In the genomic region with DNA sequence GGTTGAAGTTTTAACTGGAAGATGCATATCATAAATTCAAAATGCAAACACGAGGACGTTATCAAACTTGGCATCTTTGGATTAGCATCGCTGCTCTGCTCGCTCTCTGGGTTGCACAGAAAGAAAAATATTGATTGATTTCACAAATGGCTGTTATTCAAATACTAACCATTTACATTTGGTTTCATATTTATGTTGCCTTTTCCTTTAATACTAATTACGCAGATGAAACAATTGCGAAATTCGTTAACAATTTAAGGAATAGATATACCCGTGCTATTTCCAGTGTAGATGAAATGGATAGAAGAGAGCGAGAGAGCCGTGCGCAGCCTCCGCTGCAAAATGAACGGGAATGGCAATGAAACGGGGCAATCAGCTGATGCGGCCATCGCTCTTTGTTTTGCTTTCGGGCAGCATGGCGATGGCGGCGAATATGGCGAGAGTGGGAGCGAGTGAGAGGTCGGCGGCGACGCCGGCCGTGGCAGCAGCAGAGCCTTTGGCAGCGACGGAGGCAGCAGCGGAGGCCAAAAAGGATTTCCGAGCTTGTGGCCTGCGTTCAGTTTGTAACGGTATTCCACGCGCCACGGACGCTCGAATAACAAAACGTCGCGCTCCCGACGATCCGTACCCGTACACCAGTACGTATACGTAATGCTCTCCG, we compare ENCODE assay signal across 5 fruit fly cellular contexts.
TF ChIP-seq lines count a peak whose summit lies in the region.

A gene (plus strand): TSS at position 568 of the 661 bp plus-strand sequence.

TF ChIP-seq in whole organism, adult, 20 proteins besides CTCF, POLR2A, EP300 and RAD21 (continued from another document):
- TF ChIP-seq Hr96 (GFP tag; optimal IDR thresholded peaks at IDR 0.05; lab: Kevin White, UChicago), result peak; percentile 84
- peak; percentile 4 for TF ChIP-seq Mnt (GFP tag; optimal IDR thresholded peaks at IDR 0.05; lab: Kevin White, UChicago)
- TF ChIP-seq CG11617 (GFP tag; optimal IDR thresholded peaks at IDR 0.05; lab: Kevin White, UChicago), result peak; percentile 74
- peak; percentile 22 for TF ChIP-seq CG1620 (GFP tag; optimal IDR thresholded peaks at IDR 0.05; lab: Kevin White, UChicago)
TF ChIP-seq in whole organism, adult: peak in this region for 19.

TF ChIP-seq in whole organism, embryonic, 481 proteins besides CTCF, POLR2A, EP300 and RAD21 (continued from another document and continues in another):
- TF ChIP-seq H2.0 (GFP tag; IDR thresholded peaks at IDR 0.05; lab: Robert Waterston, UW) (peak; percentile 94), Fer1 (GFP tag; optimal IDR thresholded peaks at IDR 0.05; lab: Kevin White, UChicago) (peak; percentile 96), lbe (GFP tag; optimal IDR thresholded peaks at IDR 0.05; lab: Kevin White, UChicago) (peak; percentile 54), Poxn (GFP tag; IDR thresholded peaks at IDR 0.05; lab: Robert Waterston, UW) (peak; percentile 81), CG10267 (tag; optimal IDR thresholded peaks at IDR 0.05; lab: Kevin White, UChicago) (peak; percentile 89), chn (GFP tag; optimal IDR thresholded peaks at IDR 0.05; lab: Kevin White, UChicago) (peak; percentile 91), slbo (GFP tag; IDR thresholded peaks at IDR 0.05; lab: Robert Waterston, UW) (peak; percentile 97), Mrtf (GFP tag; IDR thresholded peaks at IDR 0.05; lab: Robert Waterston, UW) (peak; percentile 96), Sox102F (GFP tag; optimal IDR thresholded peaks at IDR 0.05; lab: Kevin White, UChicago) (peak; percentile 98), Awh (GFP tag; IDR thresholded peaks at IDR 0.05; lab: Robert Waterston, UW) (peak; percentile 97), rib (GFP tag; IDR thresholded peaks at IDR 0.05; lab: Robert Waterston, UW) (peak; percentile 90), CG1603 (tag; optimal IDR thresholded peaks at IDR 0.05; lab: Kevin White, UChicago) (peak; percentile 98), CG12942 (GFP tag; optimal IDR thresholded peaks at IDR 0.05; lab: Kevin White, UChicago) (peak; percentile 93), D19A (tag; optimal IDR thresholded peaks at IDR 0.05; lab: Kevin White, UChicago) (peak; percentile 93), Dfd (GFP tag; optimal IDR thresholded peaks at IDR 0.05; lab: Kevin White, UChicago) (no peak), CG17385 (GFP tag; optimal IDR thresholded peaks at IDR 0.05; lab: Kevin White, UChicago) (peak; percentile 92), ems (GFP tag; optimal IDR thresholded peaks at IDR 0.05; lab: Kevin White, UChicago) (peak; percentile 94), klu (GFP tag; IDR thresholded peaks at IDR 0.05; lab: Robert Waterston, UW) (peak; percentile 89), CG13296 (GFP tag; optimal IDR thresholded peaks at IDR 0.05; lab: Kevin White, UChicago) (peak; percentile 93), CG30020 (tag; optimal IDR thresholded peaks at IDR 0.05; lab: Kevin White, UChicago) (peak; percentile 54), repo (GFP tag; optimal IDR thresholded peaks at IDR 0.05; lab: Kevin White, UChicago) (peak; percentile 95), CG11723 (GFP tag; optimal IDR thresholded peaks at IDR 0.05; lab: Kevin White, UChicago) (peak; percentile 81), trem (tag; optimal IDR thresholded peaks at IDR 0.05; lab: Kevin White, UChicago) (peak; percentile 89), cad (GFP tag; optimal IDR thresholded peaks at IDR 0.05; lab: Kevin White, UChicago) (no peak), CG13775 (GFP tag; optimal IDR thresholded peaks at IDR 0.05; lab: Kevin White, UChicago) (peak; percentile 87), Hsf (GFP tag; optimal IDR thresholded peaks at IDR 0.05; lab: Kevin White, UChicago) (peak; percentile 96), yki (optimal IDR thresholded peaks at IDR 0.05; lab: Kevin White, UChicago) (no peak), CG4404 (GFP tag; IDR thresholded peaks at IDR 0.05; lab: Robert Waterston, UW) (peak; percentile 86), jigr1 (GFP tag; IDR thresholded peaks at IDR 0.05; lab: Robert Waterston, UW) (peak; percentile 90), CG11504 (tag; optimal IDR thresholded peaks at IDR 0.05; lab: Kevin White, UChicago) (peak; percentile 96)

TF ChIP-seq in whole organism, prepupa, 60 proteins besides CTCF, POLR2A, EP300 and RAD21 (continued from another document and continues in another):
- TF ChIP-seq CG34406 (GFP tag; optimal IDR thresholded peaks at IDR 0.05; lab: Kevin White, UChicago) (peak; percentile 87), Met (GFP tag; optimal IDR thresholded peaks at IDR 0.05; lab: Kevin White, UChicago) (peak; percentile 84), Gug (GFP tag; IDR thresholded peaks at IDR 0.05; lab: Robert Waterston, UW) (peak; percentile 96), Sox15 (GFP tag; optimal IDR thresholded peaks at IDR 0.05; lab: Kevin White, UChicago) (peak; percentile 82), CG3919 (GFP tag; optimal IDR thresholded peaks at IDR 0.05; lab: Kevin White, UChicago) (peak; percentile 96), svp (GFP tag; lab: Kevin White, UChicago) (peak; percentile 94), CG6792 (GFP tag; optimal IDR thresholded peaks at IDR 0.05; lab: Kevin White, UChicago) (peak; percentile 88), topi (GFP tag; optimal IDR thresholded peaks at IDR 0.05; lab: Kevin White, UChicago) (peak; percentile 92), CG8632 (GFP tag; optimal IDR thresholded peaks at IDR 0.05; lab: Kevin White, UChicago) (peak; percentile 86), acj6 (GFP tag; optimal IDR thresholded peaks at IDR 0.05; lab: Kevin White, UChicago) (peak; percentile 92), CG10669 (GFP tag; optimal IDR thresholded peaks at IDR 0.05; lab: Kevin White, UChicago) (peak; percentile 94), eg (GFP tag; IDR thresholded peaks at IDR 0.05; lab: Robert Waterston, UW) (peak; percentile 97), salr (GFP tag; optimal IDR thresholded peaks at IDR 0.05; lab: Kevin White, UChicago) (peak; percentile 84 to 86), achi (GFP tag; optimal IDR thresholded peaks at IDR 0.05; lab: Kevin White, UChicago) (peak; percentile 89), Ets96B (tag; optimal IDR thresholded peaks at IDR 0.05; lab: Kevin White, UChicago) (peak; percentile 91), Blimp-1 (GFP tag; optimal IDR thresholded peaks at IDR 0.05; lab: Kevin White, UChicago) (peak; percentile 70), pdm3 (GFP tag; optimal IDR thresholded peaks at IDR 0.05; lab: Kevin White, UChicago) (peak; percentile 92), CG32006 (GFP tag; optimal IDR thresholded peaks at IDR 0.05; lab: Kevin White, UChicago) (peak; percentile 92), cyc (GFP tag; optimal IDR thresholded peaks at IDR 0.05; lab: Kevin White, UChicago) (peak; percentile 94), CG4318 (GFP tag; optimal IDR thresholded peaks at IDR 0.05; lab: Kevin White, UChicago) (peak; percentile 83), OdsH (GFP tag; optimal IDR thresholded peaks at IDR 0.05; lab: Kevin White, UChicago) (peak; percentile 93), Smox (GFP tag; optimal IDR thresholded peaks at IDR 0.05; lab: Kevin White, UChicago) (peak; percentile 88), CG11902 (GFP tag; optimal IDR thresholded peaks at IDR 0.05; lab: Kevin White, UChicago) (peak; percentile 78), lz (GFP tag; optimal IDR thresholded peaks at IDR 0.05; lab: Kevin White, UChicago) (peak; percentile 89), Hr38 (GFP tag; optimal IDR thresholded peaks at IDR 0.05; lab: Kevin White, UChicago) (peak; percentile 2), fkh (GFP tag; optimal IDR thresholded peaks at IDR 0.05; lab: Kevin White, UChicago) (peak; percentile 65), CG11294 (GFP tag; IDR thresholded peaks at IDR 0.05; lab: Robert Waterston, UW) (peak; percentile 94), CG31627 (GFP tag; optimal IDR thresholded peaks at IDR 0.05; lab: Kevin White, UChicago) (peak; percentile 91), fd85E (GFP tag; optimal IDR thresholded peaks at IDR 0.05; lab: Kevin White, UChicago) (peak; percentile 59), CG8319 (GFP tag; optimal IDR thresholded peaks at IDR 0.05; lab: Kevin White, UChicago) (peak; percentile 80), spab (GFP tag; optimal IDR thresholded peaks at IDR 0.05; lab: Kevin White, UChicago) (peak; percentile 84)

TF ChIP-seq in whole organism, pupa, 21 proteins besides CTCF, POLR2A, EP300 and RAD21 (continued from another document):
- peak; percentile 69 for TF ChIP-seq CG10348 (GFP tag; IDR thresholded peaks at IDR 0.05; lab: Robert Waterston, UW)
- TF ChIP-seq EcR (GFP tag; optimal IDR thresholded peaks at IDR 0.05; lab: Kevin White, UChicago), result no peak

TF ChIP-seq in whole organism, wandering third instar larva, 38 proteins besides CTCF, POLR2A, EP300 and RAD21 (continued from another document):
- TF ChIP-seq N (GFP tag; optimal IDR thresholded peaks at IDR 0.05; lab: Kevin White, UChicago) (no peak), jim (GFP tag; optimal IDR thresholded peaks at IDR 0.05; lab: Kevin White, UChicago) (no peak), usp (GFP tag; optimal IDR thresholded peaks at IDR 0.05; lab: Kevin White, UChicago) (no peak), CG32264 (GFP tag; optimal IDR thresholded peaks at IDR 0.05; lab: Kevin White, UChicago) (peak; percentile 83), HLH106 (tag; optimal IDR thresholded peaks at IDR 0.05; lab: Kevin White, UChicago) (peak; percentile 93), h (GFP tag; optimal IDR thresholded peaks at IDR 0.05; lab: Kevin White, UChicago) (peak; percentile 94), br (GFP tag; optimal IDR thresholded peaks at IDR 0.05; lab: Kevin White, UChicago) (peak; percentile 86), rgr (GFP tag; optimal IDR thresholded peaks at IDR 0.05; lab: Kevin White, UChicago) (peak; percentile 90), Jra (GFP tag; optimal IDR thresholded peaks at IDR 0.05; lab: Kevin White, UChicago) (peak; percentile 32), sv (GFP tag; optimal IDR thresholded peaks at IDR 0.05; lab: Kevin White, UChicago) (peak; percentile 82), Dif (GFP tag; optimal IDR thresholded peaks at IDR 0.05; lab: Kevin White, UChicago; ENCODE audit: partially characterized antibody) (no peak), lola (GFP tag; optimal IDR thresholded peaks at IDR 0.05; lab: Kevin White, UChicago) (no peak), OdsH (GFP tag; optimal IDR thresholded peaks at IDR 0.05; lab: Kevin White, UChicago) (peak; percentile 85), psq (GFP tag; optimal IDR thresholded peaks at IDR 0.05; lab: Kevin White, UChicago) (peak; percentile 74), pan (optimal IDR thresholded peaks at IDR 0.05; lab: Kevin White, UChicago) (no peak), CG9705 (GFP tag; optimal IDR thresholded peaks at IDR 0.05; lab: Kevin White, UChicago) (peak; percentile 67)
